Worm (Caenorhabditis elegans) whole organism, L2 larva: Measurements from ENCODE around the gene syx-3.

Experiments
- C34F6.9 ChIP-seq: fragments of 150-350 bp; optimal IDR thresholded peaks from 2 replicates; lab custom pipeline; 2014; ENCODE audit warnings: missing biosample characterization, missing genetic modification characterization
- F13H6.1 ChIP-seq: sonication (generic microtip); optimal IDR thresholded peaks from 2 replicates; lab custom pipeline; 2016; ENCODE audit warnings: missing genetic modification characterization, missing compliant biosample characterization
- R02D3.7 ChIP-seq: fragments of 150-350 bp; optimal IDR thresholded peaks from 2 replicates; lab custom pipeline; 2014; ENCODE audit warnings: missing biosample characterization, missing genetic modification characterization
- Y55F3AM.14 ChIP-seq: fragments of 200-800 bp; sonication (Bioruptor generic); optimal IDR thresholded peaks from 2 replicates; lab custom pipeline; 2018; ENCODE audit warnings: mild to moderate bottlenecking, missing genetic modification characterization, missing compliant biosample characterization
- aly-2 ChIP-seq: fragments of 150-350 bp; optimal IDR thresholded peaks from 2 replicates; lab custom pipeline; 2014; ENCODE audit warnings: missing biosample characterization, missing genetic modification characterization
- blmp-1 ChIP-seq: sonication (generic microtip); optimal IDR thresholded peaks from 2 replicates; lab custom pipeline; 2017; ENCODE audit warnings: missing genetic modification characterization, mild to moderate bottlenecking, missing compliant biosample characterization, antibody characterized with exemption, moderate library complexity; ENCODE audit not compliant: insufficient read depth
- ceh-82 ChIP-seq: fragments of 150-350 bp; optimal IDR thresholded peaks from 2 replicates; lab custom pipeline; 2014; ENCODE audit warnings: missing biosample characterization, missing genetic modification characterization
- crh-2 ChIP-seq: sonication (generic microtip); optimal IDR thresholded peaks from 2 replicates; lab custom pipeline; 2017; ENCODE audit warnings: missing biosample characterization, missing genetic modification characterization
- dmd-4 ChIP-seq: sonication (generic microtip); optimal IDR thresholded peaks from 2 replicates; lab custom pipeline; 2017; ENCODE audit warnings: missing biosample characterization, missing genetic modification characterization
- egl-27 ChIP-seq: sonication (generic microtip); optimal IDR thresholded peaks from 3 replicates; lab custom pipeline; 2017; ENCODE audit warnings: missing biosample characterization, missing genetic modification reagents, missing genetic modification characterization
- elt-1 ChIP-seq: fragments of 150-350 bp; optimal IDR thresholded peaks from 2 replicates; lab custom pipeline; 2014; ENCODE audit warnings: missing biosample characterization, missing genetic modification characterization
- elt-3 ChIP-seq: sonication (generic microtip); optimal IDR thresholded peaks from 2 replicates; lab custom pipeline; 2017; ENCODE audit warnings: missing biosample characterization, missing genetic modification characterization
- fos-1 ChIP-seq: fragments of 150-350 bp; optimal IDR thresholded peaks from 2 replicates; lab custom pipeline; 2014; ENCODE audit warnings: missing biosample characterization, missing genetic modification characterization
- lin-11 ChIP-seq: fragments of 150-350 bp; sonication (generic microtip); optimal IDR thresholded peaks from 2 replicates; lab custom pipeline; 2014; ENCODE audit warnings: missing biosample characterization, missing genetic modification characterization, inconsistent platforms, mixed read lengths
- lsy-2 ChIP-seq, 2 experiments: fragments of 150-350 bp in 1 of 2; sonication (generic microtip) in 1 of 2; optimal IDR thresholded peaks; 2 replicates each; lab custom pipeline; 2014 to 2017; ENCODE audit warnings: missing biosample characterization in 2 of 2, missing genetic modification characterization in 2 of 2
- mab-5 ChIP-seq: fragments of 150-350 bp; optimal IDR thresholded peaks from 2 replicates; lab custom pipeline; 2014; ENCODE audit warnings: missing biosample characterization, missing genetic modification characterization
- mbf-1 ChIP-seq: sonication (generic microtip); optimal IDR thresholded peaks from 2 replicates; lab custom pipeline; 2017; ENCODE audit warnings: missing biosample characterization, missing genetic modification characterization
- mdl-1 ChIP-seq, 2 experiments: fragments of 150-350 bp in 1 of 2; sonication (generic microtip) in 1 of 2; optimal IDR thresholded peaks; 2 replicates each; lab custom pipeline; 2017; ENCODE audit warnings: missing biosample characterization in 2 of 2, missing genetic modification characterization in 2 of 2
- nhr-12 ChIP-seq: fragments of 150-350 bp; optimal IDR thresholded peaks from 2 replicates; lab custom pipeline; 2014; ENCODE audit warnings: missing biosample characterization, missing genetic modification characterization
- nhr-129 ChIP-seq: fragments of 150-350 bp; optimal IDR thresholded peaks from 2 replicates; lab custom pipeline; 2014; ENCODE audit warnings: missing biosample characterization, missing genetic modification characterization
- nhr-21 ChIP-seq: fragments of 150-350 bp; optimal IDR thresholded peaks from 2 replicates; lab custom pipeline; 2014; ENCODE audit warnings: missing biosample characterization, missing genetic modification characterization
- nhr-237 ChIP-seq: fragments of 150-350 bp; optimal IDR thresholded peaks from 2 replicates; lab custom pipeline; 2014; ENCODE audit warnings: missing biosample characterization, missing genetic modification characterization
- nhr-25 ChIP-seq: fragments of 150-350 bp; sonication (generic microtip); optimal IDR thresholded peaks from 3 replicates; lab custom pipeline; 2014; ENCODE audit warnings: missing biosample characterization, missing genetic modification characterization
- nhr-6 ChIP-seq: fragments of 150-350 bp; optimal IDR thresholded peaks from 2 replicates; lab custom pipeline; 2014; ENCODE audit warnings: missing biosample characterization, missing genetic modification characterization
- peb-1 ChIP-seq: fragments of 150-350 bp; optimal IDR thresholded peaks from 2 replicates; lab custom pipeline; 2014; ENCODE audit warnings: missing biosample characterization, missing genetic modification characterization
- sma-3 ChIP-seq: sonication (generic microtip); optimal IDR thresholded peaks from 2 replicates; lab custom pipeline; 2016; ENCODE audit warnings: missing genetic modification reagents, missing genetic modification characterization, missing compliant biosample characterization
- sma-9 ChIP-seq, 2 experiments: fragments of 150-350 bp in 1 of 2; sonication (generic microtip) in 1 of 2; optimal IDR thresholded peaks; 2 replicates each; lab custom pipeline; 2014 to 2016; ENCODE audit warnings: missing genetic modification characterization in 2 of 2, mild to moderate bottlenecking in 1 of 2, missing biosample characterization in 1 of 2, missing compliant biosample characterization in 1 of 2, missing genetic modification reagents in 1 of 2, moderate library complexity in 1 of 2
- snpc-4 ChIP-seq: fragments of 150-350 bp; optimal IDR thresholded peaks from 2 replicates; lab custom pipeline; 2014; ENCODE audit warnings: missing biosample characterization, missing genetic modification characterization
- unc-62 ChIP-seq: fragments of 150-350 bp; optimal IDR thresholded peaks from 2 replicates; lab custom pipeline; 2014; ENCODE audit warnings: missing biosample characterization, missing genetic modification reagents, missing genetic modification characterization
- ztf-1 ChIP-seq: fragments of 200-800 bp; sonication (Bioruptor generic); conservative IDR thresholded peaks from 2 replicates; pipeline ENCODE4 v1.3.6; 2022; ENCODE audit warnings: missing genetic modification characterization, missing compliant biosample characterization
- ztf-11 ChIP-seq: sonication (generic microtip); optimal IDR thresholded peaks from 2 replicates; lab custom pipeline; 2017; ENCODE audit warnings: missing biosample characterization, missing genetic modification characterization
- ztf-4 ChIP-seq: fragments of 150-350 bp; optimal IDR thresholded peaks from 2 replicates; lab custom pipeline; 2014; ENCODE audit warnings: missing biosample characterization, missing genetic modification characterization

Gene syx-3

ce11 chrX:5374742-5375141 lies 25.8 kb downstream of the syx-3 start, which contains the start of gene sek-4:
Gene sek-4, plus strand, starts transcription at chrX:5375059.
- TF ChIP-seq mbf-1 (tag; lab: Kevin White, UChicago): no peak
- TF ChIP-seq fos-1 (tag; lab: Kevin White, UChicago): peak; percentile 49
- TF ChIP-seq nhr-25 (tag; lab: Kevin White, UChicago): no peak

DNA sequence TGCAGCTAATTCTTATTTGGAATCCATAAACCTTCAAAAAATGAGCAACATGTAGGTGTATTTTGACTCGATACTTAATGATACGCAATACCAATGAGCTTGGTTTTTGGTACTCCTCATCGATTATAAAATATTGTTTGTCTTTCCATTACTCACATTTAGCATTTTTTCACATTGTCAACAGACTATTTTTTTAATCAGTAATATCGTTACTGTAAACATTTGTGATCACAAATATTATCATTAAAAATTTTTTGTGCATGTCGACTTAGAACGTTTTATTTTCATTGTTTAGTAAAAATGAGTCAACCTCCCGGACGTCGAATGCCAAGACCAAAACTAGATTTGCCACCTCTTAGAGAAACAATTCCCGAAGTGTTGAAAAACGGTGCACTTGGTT lies 28.4 kb downstream of the syx-3 start, which contains the start of gene sek-5:
Gene sek-5 (plus strand): TSS at position 301 of the 400 bp plus-strand sequence.
- no peak for TF ChIP-seq crh-2
- TF ChIP-seq peb-1 (tag; lab: Kevin White, UChicago): no peak
- no peak for TF ChIP-seq C34F6.9 (tag; lab: Kevin White, UChicago)
- TF ChIP-seq nhr-6 (tag; lab: Kevin White, UChicago): no peak
- TF ChIP-seq sma-9 (GFP tag; optimal IDR thresholded peaks at IDR 0.05; lab: Kevin White, UChicago): no peak
- TF ChIP-seq sma-9 (tag; optimal IDR thresholded peaks at IDR 0.05; lab: Kevin White, UChicago): no peak
- no peak for TF ChIP-seq Y55F3AM.14 (GFP tag; lab: Kevin White, UChicago)
- no peak for TF ChIP-seq dmd-4 (tag; lab: Kevin White, UChicago)
- no peak for TF ChIP-seq mdl-1 (tag; optimal IDR thresholded peaks at IDR 0.05; lab: Kevin White, UChicago)
- no peak for TF ChIP-seq nhr-25 (tag; lab: Kevin White, UChicago)
- TF ChIP-seq snpc-4 (tag; lab: Kevin White, UChicago): no peak
- TF ChIP-seq, all 48 proteins: peak for 0

ce11 chrX:5382778-5383177 lies 33.9 kb downstream of the syx-3 start:
- TF ChIP-seq crh-2 (no peak), lin-11 (no peak), ztf-1 (no peak)

DNA sequence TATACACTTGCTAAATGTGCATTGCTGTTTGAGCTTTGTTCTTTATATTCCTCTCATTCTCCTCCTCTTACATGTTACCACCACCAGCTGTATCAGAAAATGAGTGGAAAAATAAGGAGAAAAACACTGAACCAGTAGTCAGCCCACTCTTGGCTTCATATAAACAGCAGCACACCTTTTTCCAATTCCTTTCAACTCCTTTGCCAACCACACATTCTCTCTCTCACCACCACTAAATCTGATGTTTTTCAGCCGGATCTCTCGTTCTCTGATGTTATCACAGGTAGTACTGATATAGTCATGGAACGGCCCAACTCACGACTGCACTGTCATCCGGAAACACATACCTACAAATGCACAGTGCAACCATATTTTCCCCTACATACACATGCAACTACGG lies 37.7 kb downstream of the syx-3 start, which contains the start of gene kcnl-3:
Gene kcnl-3 (plus strand): TSS at position 301 of the 400 bp plus-strand sequence.
- no peak for TF ChIP-seq nhr-21
- TF ChIP-seq peb-1 (tag; lab: Kevin White, UChicago): no peak
- TF ChIP-seq lsy-2 (tag; optimal IDR thresholded peaks at IDR 0.05; lab: Kevin White, UChicago): no peak
- TF ChIP-seq nhr-25 (tag; lab: Kevin White, UChicago): no peak
- TF ChIP-seq sma-3: no peak
- no peak for TF ChIP-seq unc-62 (GFP tag; lab: Kevin White, UChicago)
- no peak for TF ChIP-seq ceh-82 (tag; lab: Kevin White, UChicago)
- no peak for TF ChIP-seq C34F6.9 (tag; lab: Kevin White, UChicago)
- TF ChIP-seq egl-27 (tag; lab: Kevin White, UChicago): no peak
- TF ChIP-seq nhr-237 (tag; lab: Kevin White, UChicago): no peak
- no peak for TF ChIP-seq elt-3 (tag; lab: Kevin White, UChicago)
- no peak for TF ChIP-seq crh-2
- TF ChIP-seq mab-5 (tag; lab: Kevin White, UChicago): no peak
- no peak for TF ChIP-seq R02D3.7 (tag; lab: Kevin White, UChicago)

- TF ChIP-seq egl-27 (tag; lab: Kevin White, UChicago) (no peak), ztf-4 (no peak), unc-62 (GFP tag; lab: Kevin White, UChicago) (no peak), peb-1 (tag; lab: Kevin White, UChicago) (no peak), mbf-1 (tag; lab: Kevin White, UChicago) (no peak), elt-1 (tag; lab: Kevin White, UChicago) (no peak), lsy-2 (tag; optimal IDR thresholded peaks at IDR 0.05; lab: Kevin White, UChicago) (no peak), nhr-21 (peak; percentile 66), dmd-4 (tag; lab: Kevin White, UChicago) (no peak), F13H6.1 (tag; lab: Kevin White, UChicago) (no peak), C34F6.9 (tag; lab: Kevin White, UChicago) (peak; percentile 18)
Measured at ce11 chrX:5387629-5388028, 38.7 kb downstream of the syx-3 start.

DNA sequence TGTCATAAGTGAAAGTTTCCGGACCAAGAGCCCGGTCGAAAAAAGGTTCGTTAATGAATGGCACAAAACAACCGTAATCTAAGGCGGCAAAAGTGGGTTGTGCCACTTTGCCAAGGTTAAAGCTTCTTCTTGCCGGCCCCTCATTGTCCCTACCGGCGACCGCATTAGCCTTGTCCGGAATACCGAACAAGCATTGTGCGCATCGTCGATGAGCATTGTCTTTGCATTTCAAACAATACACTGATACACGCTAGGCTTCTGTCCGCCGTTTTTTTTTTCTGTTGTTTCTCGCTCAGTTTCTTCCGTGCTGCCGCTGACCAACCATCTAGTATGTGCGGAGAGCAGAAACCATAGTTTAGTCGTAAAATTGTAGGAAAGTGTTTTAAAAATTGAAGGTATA lies 48.4 kb downstream of the syx-3 start, which contains the start of gene C03F11.2:
Gene C03F11.2 (minus strand): TSS at position 101 of the 400 bp plus-strand sequence.
- no peak for TF ChIP-seq F13H6.1 (tag; lab: Kevin White, UChicago)
- no peak for TF ChIP-seq blmp-1 (tag; lab: Kevin White, UChicago)
- TF ChIP-seq Y55F3AM.14 (GFP tag; lab: Kevin White, UChicago): no peak
- TF ChIP-seq nhr-12 (tag; lab: Kevin White, UChicago): no peak
- TF ChIP-seq nhr-129 (tag; lab: Kevin White, UChicago): no peak
- no peak for TF ChIP-seq aly-2 (tag; lab: Kevin White, UChicago)
- TF ChIP-seq ztf-11: no peak
- TF ChIP-seq, all 48 proteins: peak for 0
